Fruit fly (Drosophila melanogaster) whole organism, embryonic: ENCODE measurements around the gene CG9117.

Source experiments
- CG10274 ChIP-seq: fragments of 200-800 bp; sonication (Bioruptor generic); optimal IDR thresholded peaks from 3 replicates; lab custom pipeline; 2017; ENCODE audit warnings: missing biosample characterization, mild to moderate bottlenecking, missing genetic modification characterization
- CG14441 ChIP-seq: fragments of 200-800 bp; sonication (Bioruptor generic); IDR thresholded peaks from 2 replicates; pipeline ENCODE4 v1.3.6; 2022; ENCODE audit warnings: missing biosample characterization, missing genetic modification characterization
- CG1529 ChIP-seq: fragments of 200-800 bp; sonication (Bioruptor generic); optimal IDR thresholded peaks from 3 replicates; lab custom pipeline; 2018; ENCODE audit warnings: missing biosample characterization, missing genetic modification characterization
- CG16863 ChIP-seq: fragments of 200-800 bp; sonication (Bioruptor generic); optimal IDR thresholded peaks from 3 replicates; lab custom pipeline; 2016; ENCODE audit warnings: missing biosample characterization, missing genetic modification characterization
- CG2678 ChIP-seq: fragments of 200-800 bp; sonication (Bioruptor generic); optimal IDR thresholded peaks from 3 replicates; lab custom pipeline; 2019; ENCODE audit warnings: missing biosample characterization, mild to moderate bottlenecking, missing genetic modification characterization, moderate library complexity
- CG31441 ChIP-seq: fragments of 200-800 bp; sonication (Bioruptor generic); IDR thresholded peaks from 2 replicates; pipeline ENCODE4 v1.3.6; 2022; ENCODE audit warnings: missing biosample characterization, missing genetic modification characterization
- CG34376 ChIP-seq: fragments of 200-800 bp; sonication (Bioruptor generic); optimal IDR thresholded peaks from 2 replicates; lab custom pipeline; 2018; ENCODE audit warnings: missing biosample characterization, mild to moderate bottlenecking, missing genetic modification characterization
- CG4328 ChIP-seq: fragments of 200-800 bp; sonication (Bioruptor generic); optimal IDR thresholded peaks from 3 replicates; lab custom pipeline; 2017; ENCODE audit warnings: missing biosample characterization, missing genetic modification reagents, missing genetic modification characterization
- CG4424 ChIP-seq: fragments of 200-800 bp; sonication (Bioruptor generic); optimal IDR thresholded peaks from 3 replicates; lab custom pipeline; 2016; ENCODE audit warnings: missing biosample characterization, missing genetic modification characterization
- CG4820 ChIP-seq: fragments of 200-800 bp; sonication (Bioruptor generic); optimal IDR thresholded peaks from 3 replicates; lab custom pipeline; 2016; ENCODE audit warnings: missing biosample characterization, missing genetic modification characterization
- CG5180 ChIP-seq: fragments of 200-800 bp; sonication (Bioruptor generic); optimal IDR thresholded peaks from 3 replicates; lab custom pipeline; 2017; ENCODE audit warnings: missing biosample characterization, missing genetic modification characterization, mild to moderate bottlenecking, moderate library complexity, missing genetic modification reagents
- CG5245 ChIP-seq: fragments of 200-800 bp; sonication (Bioruptor generic); optimal IDR thresholded peaks from 3 replicates; lab custom pipeline; 2016; ENCODE audit warnings: missing biosample characterization, missing genetic modification characterization
- CG9727 ChIP-seq: fragments of 200-800 bp; sonication (Bioruptor generic); optimal IDR thresholded peaks from 3 replicates; lab custom pipeline; 2017; ENCODE audit warnings: missing biosample characterization, mild to moderate bottlenecking, missing genetic modification characterization
- CG9817 ChIP-seq: fragments of 200-800 bp; sonication (Bioruptor generic); optimal IDR thresholded peaks from 2 replicates; lab custom pipeline; 2018; ENCODE audit warnings: missing biosample characterization, mild to moderate bottlenecking, missing genetic modification characterization, moderate library complexity
- CoRest ChIP-seq: fragments of 200-800 bp; sonication (Bioruptor generic); optimal IDR thresholded peaks from 3 replicates; lab custom pipeline; 2018; ENCODE audit warnings: missing biosample characterization, mild to moderate bottlenecking, missing genetic modification characterization, moderate library complexity
- D ChIP-seq, 2 experiments: fragments of 200-800 bp in 1 of 2; fragments of >200 bp in 1 of 2; sonication (Bioruptor generic) in 1 of 2; optimal IDR thresholded peaks; 2 replicates in 1 of 2; 3 replicates in 1 of 2; lab custom pipeline; 2017; ENCODE audit warnings: mild to moderate bottlenecking in 1 of 2, missing biosample characterization in 1 of 2, missing genetic modification characterization in 1 of 2, missing genetic modification reagents in 1 of 2
- D19A ChIP-seq: fragments of 200-800 bp; optimal IDR thresholded peaks from 3 replicates; lab custom pipeline; 2019; ENCODE audit warnings: missing biosample characterization, mild to moderate bottlenecking, missing genetic modification characterization, moderate library complexity
- Deaf1 ChIP-seq: fragments of 200-800 bp; optimal IDR thresholded peaks from 3 replicates; lab custom pipeline; 2019; ENCODE audit warnings: missing biosample characterization, mild to moderate bottlenecking, missing genetic modification characterization, moderate library complexity
- Hr3 ChIP-seq: fragments of 200-800 bp; sonication (Bioruptor generic); optimal IDR thresholded peaks from 3 replicates; lab custom pipeline; 2016; ENCODE audit warnings: missing biosample characterization, missing genetic modification characterization
- Hr51 ChIP-seq, 2 experiments: fragments of 200-800 bp; sonication (Bioruptor generic); optimal IDR thresholded peaks; 2 replicates in 1 of 2; 3 replicates in 1 of 2; lab custom pipeline; 2016 to 2018; ENCODE audit warnings: missing biosample characterization in 2 of 2, missing genetic modification characterization in 2 of 2, mild to moderate bottlenecking in 1 of 2, moderate library complexity in 1 of 2
- Nf-YA ChIP-seq: fragments of 200-800 bp; sonication (Bioruptor generic); IDR thresholded peaks from 2 replicates; pipeline ENCODE4 v1.3.6; 2022; ENCODE audit warnings: missing biosample characterization, missing genetic modification characterization
- NfI ChIP-seq: fragments of 200-800 bp; sonication (Bioruptor generic); optimal IDR thresholded peaks from 3 replicates; lab custom pipeline; 2018; ENCODE audit warnings: missing biosample characterization, mild to moderate bottlenecking, missing genetic modification characterization, moderate library complexity
- Rfx ChIP-seq: fragments of 200-800 bp; sonication (Bioruptor generic); IDR thresholded peaks from 2 replicates; pipeline ENCODE4 v1.3.6; 2022; ENCODE audit warnings: missing biosample characterization, missing genetic modification characterization
- Spps ChIP-seq: fragments of 200-800 bp; sonication (Bioruptor generic); optimal IDR thresholded peaks from 2 replicates; lab custom pipeline; 2018; ENCODE audit warnings: missing biosample characterization, mild to moderate bottlenecking, missing genetic modification characterization
- Trl ChIP-seq, 3 experiments: fragments of >200 bp in 2 of 3; fragments of 200-800 bp in 1 of 3; sonication (Bioruptor generic) in 1 of 3; optimal IDR thresholded peaks; 2 replicates in 1 of 3; 3 replicates in 2 of 3; lab custom pipeline; 2016 to 2017; ENCODE audit warnings: missing biosample characterization in 1 of 3, missing genetic modification characterization in 1 of 3
- Vsx1 ChIP-seq: fragments of 200-800 bp; sonication (Bioruptor generic); optimal IDR thresholded peaks from 2 replicates; lab custom pipeline; 2017; ENCODE audit warnings: missing biosample characterization, mild to moderate bottlenecking, missing genetic modification characterization, missing genetic modification reagents
- bbx ChIP-seq: fragments of 200-800 bp; sonication (Bioruptor generic); IDR thresholded peaks from 2 replicates; pipeline ENCODE4 v1.3.6; 2022; ENCODE audit warnings: missing biosample characterization, missing genetic modification characterization; ENCODE audit not compliant: partially characterized antibody
- chif ChIP-seq, 2 experiments: fragments of 200-800 bp; sonication (Bioruptor generic); optimal IDR thresholded peaks; 3 replicates each; lab custom pipeline; 2016; ENCODE audit warnings: missing biosample characterization in 2 of 2, missing genetic modification characterization in 2 of 2
- danr ChIP-seq: fragments of 200-800 bp; sonication (Bioruptor generic); IDR thresholded peaks from 2 replicates; pipeline ENCODE4 v1.3.6; 2022; ENCODE audit warnings: missing biosample characterization, missing genetic modification characterization
- dmrt11E ChIP-seq: fragments of 200-800 bp; sonication (Bioruptor generic); optimal IDR thresholded peaks from 3 replicates; lab custom pipeline; 2018; ENCODE audit warnings: missing biosample characterization, mild to moderate bottlenecking, missing genetic modification characterization, moderate library complexity
- fd64A ChIP-seq: fragments of 200-800 bp; sonication (Bioruptor generic); optimal IDR thresholded peaks from 3 replicates; lab custom pipeline; 2018; ENCODE audit warnings: missing biosample characterization, mild to moderate bottlenecking, missing genetic modification characterization
- fd96Cb ChIP-seq: fragments of 200-800 bp; sonication (Bioruptor generic); optimal IDR thresholded peaks from 2 replicates; lab custom pipeline; 2018; ENCODE audit warnings: missing biosample characterization, mild to moderate bottlenecking, missing genetic modification characterization, moderate library complexity
- ftz-f1 ChIP-seq: fragments of 200-800 bp; sonication (Bioruptor generic); optimal IDR thresholded peaks from 2 replicates; lab custom pipeline; 2016; ENCODE audit warnings: missing biosample characterization, missing genetic modification characterization
- fu2 ChIP-seq: fragments of 200-800 bp; sonication (Bioruptor generic); optimal IDR thresholded peaks from 2 replicates; lab custom pipeline; 2016; ENCODE audit warnings: missing biosample characterization, missing genetic modification characterization
- gem ChIP-seq: fragments of 200-800 bp; sonication (Bioruptor generic); optimal IDR thresholded peaks from 2 replicates; lab custom pipeline; 2019; ENCODE audit warnings: missing biosample characterization, mild to moderate bottlenecking, missing genetic modification characterization, moderate library complexity
- kni ChIP-seq: fragments of 200-800 bp; sonication (Bioruptor generic); optimal IDR thresholded peaks from 3 replicates; lab custom pipeline; 2017; ENCODE audit warnings: mild to moderate bottlenecking, missing biosample characterization, missing genetic modification reagents, missing genetic modification characterization
- lilli ChIP-seq: fragments of 200-800 bp; sonication (Bioruptor generic); optimal IDR thresholded peaks from 3 replicates; lab custom pipeline; 2016; ENCODE audit warnings: missing biosample characterization, missing genetic modification characterization
- maf-S ChIP-seq: fragments of 200-800 bp; sonication (Bioruptor generic); optimal IDR thresholded peaks from 2 replicates; lab custom pipeline; 2016; ENCODE audit warnings: missing biosample characterization, missing genetic modification characterization
- pb ChIP-seq: fragments of 200-800 bp; sonication (Bioruptor generic); optimal IDR thresholded peaks from 3 replicates; lab custom pipeline; 2016; ENCODE audit warnings: missing biosample characterization, missing genetic modification characterization
- phol ChIP-seq: fragments of 200-800 bp; sonication (Bioruptor generic); optimal IDR thresholded peaks from 3 replicates; lab custom pipeline; 2018; ENCODE audit warnings: missing biosample characterization, mild to moderate bottlenecking, missing genetic modification characterization, moderate library complexity
- pnt ChIP-seq: fragments of 200-800 bp; sonication (Bioruptor generic); optimal IDR thresholded peaks from 3 replicates; lab custom pipeline; 2016; ENCODE audit warnings: missing biosample characterization, missing genetic modification characterization
- sd ChIP-seq: fragments of 200-800 bp; sonication (Bioruptor generic); optimal IDR thresholded peaks from 3 replicates; lab custom pipeline; 2018; ENCODE audit warnings: missing biosample characterization, mild to moderate bottlenecking, missing genetic modification characterization, moderate library complexity
- shn ChIP-seq: fragments of 200-800 bp; sonication (Bioruptor generic); optimal IDR thresholded peaks from 3 replicates; lab custom pipeline; 2016; ENCODE audit warnings: missing biosample characterization, missing genetic modification characterization
- sim ChIP-seq: fragments of 200-800 bp; sonication (Bioruptor generic); IDR thresholded peaks from 2 replicates; pipeline ENCODE4 v1.3.6; 2022; ENCODE audit warnings: missing biosample characterization, missing genetic modification characterization
- tgo ChIP-seq: fragments of 200-800 bp; sonication (Bioruptor generic); IDR thresholded peaks from 3 replicates; pipeline ENCODE4 v1.3.6; 2022; ENCODE audit warnings: missing biosample characterization, missing genetic modification characterization
- tio ChIP-seq: fragments of 200-800 bp; sonication (Bioruptor generic); optimal IDR thresholded peaks from 2 replicates; lab custom pipeline; 2017; ENCODE audit warnings: missing biosample characterization, missing genetic modification characterization, inconsistent platforms
- unpg ChIP-seq: fragments of 200-800 bp; sonication (Bioruptor generic); optimal IDR thresholded peaks from 3 replicates; lab custom pipeline; 2018; ENCODE audit warnings: missing biosample characterization, mild to moderate bottlenecking, missing genetic modification characterization, moderate library complexity

Gene CG9117

DNA sequence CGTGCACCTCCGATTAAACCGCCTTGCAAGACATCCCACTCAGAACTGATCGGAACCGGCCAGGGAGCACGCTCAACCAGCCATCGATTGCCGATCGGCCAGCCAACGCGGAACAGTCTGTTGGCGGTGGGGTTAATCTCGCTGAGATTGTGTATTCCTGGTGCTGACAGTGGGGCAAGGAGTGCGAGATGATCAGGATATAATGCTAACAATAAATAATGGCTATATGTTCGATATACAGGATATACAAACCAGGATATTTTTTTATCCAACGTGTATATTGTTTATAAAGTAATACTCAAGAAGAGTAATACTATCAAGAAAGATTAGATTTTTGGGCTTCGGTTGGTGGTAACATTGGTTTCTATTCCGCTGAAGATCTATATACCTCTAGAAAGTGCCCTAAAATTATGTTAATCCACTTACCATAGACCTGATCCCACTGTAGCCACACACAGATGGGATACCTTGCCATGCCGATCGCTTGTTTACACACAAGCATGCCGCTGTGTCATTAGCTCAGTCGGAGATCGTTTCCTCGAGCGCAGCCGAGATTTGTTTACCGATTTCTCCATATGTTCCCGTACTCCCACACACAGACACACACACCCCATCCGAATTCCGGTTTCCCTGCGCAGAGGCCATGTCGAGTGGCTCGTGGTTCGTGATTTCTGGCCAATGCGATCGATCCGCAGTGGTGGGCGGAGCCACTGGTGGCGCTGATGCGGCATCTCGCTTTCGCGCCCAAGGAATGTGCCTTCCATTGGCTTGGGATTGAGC is 18.2 kb downstream of the CG9117 start, which contains the start of gene H2.0 (continued):
- TF ChIP-seq CG16863 (GFP tag; lab: Kevin White, UChicago) = peak; percentile 13
- peak; percentile 74 for TF ChIP-seq kni
- peak; percentile 35 for TF ChIP-seq D19A (tag; lab: Kevin White, UChicago)
- TF ChIP-seq CG4820 (GFP tag; lab: Kevin White, UChicago) = peak; percentile 30
- 0 out of 2 replicates have a peak, but pooled peaks have one; percentile 11 for TF ChIP-seq Rfx (GFP tag; lab: Robert Waterston, UW)
- peak; percentile 79 for TF ChIP-seq Deaf1 (tag; lab: Kevin White, UChicago)
- TF ChIP-seq fu2 (GFP tag; lab: Kevin White, UChicago) = no peak
- TF ChIP-seq Trl (optimal IDR thresholded peaks at IDR 0.05; lab: Kevin White, UChicago) = no peak
- peak; percentile 6 for TF ChIP-seq Trl (GFP tag; optimal IDR thresholded peaks at IDR 0.05; lab: Kevin White, UChicago)
- peak; percentile 52 for TF ChIP-seq phol (tag; lab: Kevin White, UChicago)
- peak; percentile 62 for TF ChIP-seq CG9727
- no peak for TF ChIP-seq maf-S (GFP tag; lab: Kevin White, UChicago)
- peak; percentile 68 for TF ChIP-seq dmrt11E (tag; lab: Kevin White, UChicago)
- TF ChIP-seq tgo (GFP tag; lab: Robert Waterston, UW) = no peak
- peak; percentile 6 for TF ChIP-seq pnt
- TF ChIP-seq Nf-YA (GFP tag; lab: Robert Waterston, UW) = peak; percentile 59; the same call in 1 of the 2 replicates
- peak; percentile 38 for TF ChIP-seq CoRest (tag; lab: Kevin White, UChicago)
- TF ChIP-seq fd64A (GFP tag; lab: Kevin White, UChicago) = peak; percentile 22
- no peak for TF ChIP-seq CG4328 (GFP tag; lab: Kevin White, UChicago)
- TF ChIP-seq unpg (GFP tag; lab: Kevin White, UChicago) = peak; percentile 18
- no peak for TF ChIP-seq Hr51 (GFP tag; optimal IDR thresholded peaks at IDR 0.05; lab: Kevin White, UChicago)
- peak; percentile 20 for TF ChIP-seq NfI (GFP tag; lab: Kevin White, UChicago)
- peak; percentile 13 for TF ChIP-seq Spps (tag; lab: Kevin White, UChicago)
- peak; percentile 46 for TF ChIP-seq CG4424
- TF ChIP-seq CG1529 = peak; percentile 38
- TF ChIP-seq CG5180 (GFP tag; lab: Kevin White, UChicago) = no peak
- peak; percentile 50 for TF ChIP-seq Vsx1 (GFP tag; lab: Kevin White, UChicago)
- peak; percentile 88 for TF ChIP-seq sd (tag; lab: Kevin White, UChicago)
- TF ChIP-seq danr = 0 out of 2 replicates have a peak, but pooled peaks have one; percentile 11
- peak; percentile 38 for TF ChIP-seq fd96Cb (tag; lab: Kevin White, UChicago)
- peak; percentile 8 for TF ChIP-seq Hr3 (GFP tag; lab: Kevin White, UChicago)
- peak; percentile 52 for TF ChIP-seq CG2678 (tag; lab: Kevin White, UChicago)
- no peak for TF ChIP-seq pb
- TF ChIP-seq sim = no peak
- no peak for TF ChIP-seq bbx (GFP tag; lab: Robert Waterston, UW)
- TF ChIP-seq lilli (GFP tag; lab: Kevin White, UChicago) = peak; percentile 22
- no peak for TF ChIP-seq CG9817 (tag; lab: Kevin White, UChicago)
- TF ChIP-seq shn (GFP tag; lab: Kevin White, UChicago) = peak; percentile 11
- no peak for TF ChIP-seq D (optimal IDR thresholded peaks at IDR 0.05; lab: Kevin White, UChicago)
- TF ChIP-seq D (GFP tag; optimal IDR thresholded peaks at IDR 0.05; lab: Kevin White, UChicago) = peak; percentile 46
- TF ChIP-seq chif (GFP tag; optimal IDR thresholded peaks at IDR 0.05; lab: Kevin White, UChicago) = peak in 1 of 2 experiments; percentile 49
- no peak for TF ChIP-seq CG14441
- TF ChIP-seq CG5245 (GFP tag; lab: Kevin White, UChicago) = no peak
- no peak for TF ChIP-seq ftz-f1 (GFP tag; lab: Kevin White, UChicago)
- peak; percentile 58 for TF ChIP-seq tio (GFP tag; lab: Kevin White, UChicago)
- peak; percentile 44 for TF ChIP-seq CG31441 (GFP tag; lab: Robert Waterston, UW)
- TF ChIP-seq gem (tag; lab: Kevin White, UChicago) = peak; percentile 68
- TF ChIP-seq CG34376 (GFP tag; lab: Kevin White, UChicago) = no peak
- no peak for TF ChIP-seq CG10274 (GFP tag; lab: Kevin White, UChicago)
